Worm (Caenorhabditis elegans) whole organism, midembryonic: ENCODE results near the gene C16C8.17.

Source experiments
- T22C8.4 ChIP-seq: fragments of 200-800 bp; sonication (Bioruptor generic); IDR thresholded peaks from 2 replicates; pipeline ENCODE4 v1.3.6; 2022; ENCODE audit warnings: missing genetic modification characterization, missing compliant biosample characterization
- cog-1 ChIP-seq: sonication (generic microtip); optimal IDR thresholded peaks from 2 replicates; lab custom pipeline; 2016; ENCODE audit warnings: missing genetic modification characterization, missing compliant biosample characterization
- flt-1 ChIP-seq: fragments of 200-800 bp; sonication (Bioruptor generic); IDR thresholded peaks from 2 replicates; pipeline ENCODE4 v1.3.6; 2022; ENCODE audit warnings: missing genetic modification characterization, missing compliant biosample characterization
- klf-2 ChIP-seq: fragments of 200-800 bp; sonication (Bioruptor generic); conservative IDR thresholded peaks from 2 replicates; pipeline ENCODE4 v1.3.6; 2022; ENCODE audit warnings: missing genetic modification reagents, missing genetic modification characterization, missing compliant biosample characterization
- med-1 ChIP-seq: sonication (generic microtip); optimal IDR thresholded peaks from 2 replicates; lab custom pipeline; 2017; ENCODE audit warnings: missing genetic modification characterization, mild to moderate bottlenecking, missing compliant biosample characterization, antibody characterized with exemption, missing genetic modification reagents; ENCODE audit not compliant: insufficient read depth
- ref-1 ChIP-seq: fragments of 200-800 bp; sonication (Bioruptor generic); conservative IDR thresholded peaks from 2 replicates; pipeline ENCODE4 v1.3.6; 2022; ENCODE audit warnings: missing genetic modification reagents, missing genetic modification characterization, missing compliant biosample characterization
- tab-1 ChIP-seq: fragments of 200-800 bp; sonication (Bioruptor generic); IDR thresholded peaks from 2 replicates; pipeline ENCODE4 v1.3.6; 2022; ENCODE audit warnings: missing genetic modification characterization, missing compliant biosample characterization
- ztf-23 ChIP-seq: fragments of 200-800 bp; sonication (Bioruptor generic); IDR thresholded peaks from 2 replicates; pipeline ENCODE4 v1.3.6; 2022; ENCODE audit warnings: missing genetic modification reagents, missing genetic modification characterization, missing compliant biosample characterization
- ztf-29 ChIP-seq: fragments of 200-800 bp; sonication (Bioruptor generic); IDR thresholded peaks from 2 replicates; pipeline ENCODE4 v1.3.6; 2022; ENCODE audit warnings: missing genetic modification reagents, missing genetic modification characterization, missing compliant biosample characterization

C16C8.17 gene

DNA sequence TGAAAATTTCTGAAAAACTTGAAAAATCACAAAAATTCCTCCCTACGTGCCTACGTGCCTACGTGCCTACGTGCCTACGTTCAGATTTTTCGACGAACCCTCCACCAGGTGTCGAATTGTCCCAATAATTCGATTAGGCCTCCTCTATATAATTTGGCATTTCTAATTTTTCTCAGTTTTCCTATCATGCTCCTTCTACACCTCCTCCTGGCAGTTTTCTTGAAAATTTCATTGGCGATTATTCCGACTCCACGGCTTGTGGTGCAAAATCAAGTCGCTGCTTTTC, at the start of gene C16C8.17:
TSS of gene C16C8.17 (plus strand) at position 187 of the 286 bp plus-strand sequence.
- TF ChIP-seq ref-1 (GFP tag; lab: Robert Waterston, UW) (no peak), ztf-29 (GFP tag; lab: Robert Waterston, UW) (no peak), tab-1 (GFP tag; lab: Robert Waterston, UW) (no peak), flt-1 (GFP tag; lab: Robert Waterston, UW) (no peak), med-1 (GFP tag; lab: Kevin White, UChicago) (no peak)

DNA sequence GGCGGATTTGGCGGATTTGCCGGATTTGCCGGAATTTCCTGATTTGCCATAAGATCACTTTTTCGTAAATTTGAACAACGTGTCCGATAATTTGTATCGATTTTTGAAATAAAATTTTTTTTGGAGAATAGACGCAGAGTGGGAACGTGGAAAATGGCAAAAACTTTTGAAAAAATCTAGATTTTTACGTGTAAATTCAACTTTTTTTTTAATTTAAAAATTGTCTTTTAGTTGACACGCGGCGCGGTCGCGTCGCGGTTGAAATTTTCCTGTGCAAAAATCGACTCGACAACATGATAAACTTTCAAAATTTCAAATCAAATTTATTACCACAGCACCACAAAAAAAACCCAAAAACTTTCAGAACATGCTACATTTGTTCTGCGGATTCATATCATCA, 45.1 kb upstream of the C16C8.17 start, which contains the start of gene nep-20:
TSS of gene nep-20 (minus strand) at position 101 of the 400 bp plus-strand sequence.
- TF ChIP-seq cog-1 (tag; lab: Kevin White, UChicago) (no peak), tab-1 (GFP tag; lab: Robert Waterston, UW) (no peak), klf-2 (GFP tag; lab: Robert Waterston, UW) (no peak), ref-1 (GFP tag; lab: Robert Waterston, UW) (no peak), flt-1 (GFP tag; lab: Robert Waterston, UW) (no peak), ztf-29 (GFP tag; lab: Robert Waterston, UW) (no peak), T22C8.4 (GFP tag; lab: Robert Waterston, UW) (no peak), ztf-23 (GFP tag; lab: Robert Waterston, UW) (no peak), med-1 (GFP tag; lab: Kevin White, UChicago) (no peak)

DNA sequence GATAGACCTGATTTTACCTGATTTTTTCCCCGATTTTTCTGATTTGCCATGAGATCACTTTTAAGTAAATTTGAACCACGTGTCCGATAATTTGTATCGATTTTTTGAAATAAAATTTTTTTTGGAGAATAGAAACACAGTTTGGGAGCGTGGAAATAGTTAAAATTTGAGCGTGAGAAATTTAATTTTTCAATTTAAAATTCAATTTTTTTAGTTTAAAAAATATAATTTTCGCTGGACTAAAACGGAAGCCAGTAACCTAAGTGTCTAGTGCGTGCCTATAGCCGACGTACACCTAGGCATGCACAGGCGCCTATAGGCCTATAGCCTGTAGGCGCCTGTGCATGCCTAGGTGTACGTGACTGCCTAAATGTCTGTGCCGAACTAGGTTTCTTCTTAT, 41.4 kb upstream of the C16C8.17 start, which contains the start of gene nep-9:
TSS of gene nep-9 (minus strand) at position 101 of the 400 bp plus-strand sequence.
- TF ChIP-seq T22C8.4 (GFP tag; lab: Robert Waterston, UW): no peak
- no peak for TF ChIP-seq cog-1 (tag; lab: Kevin White, UChicago)
- no peak for TF ChIP-seq ztf-29 (GFP tag; lab: Robert Waterston, UW)
- TF ChIP-seq ref-1 (GFP tag; lab: Robert Waterston, UW): no peak
- TF ChIP-seq tab-1 (GFP tag; lab: Robert Waterston, UW): no peak
- TF ChIP-seq klf-2 (GFP tag; lab: Robert Waterston, UW): no peak
- no peak for TF ChIP-seq flt-1 (GFP tag; lab: Robert Waterston, UW)
- TF ChIP-seq med-1 (GFP tag; lab: Kevin White, UChicago): no peak
- TF ChIP-seq ztf-23 (GFP tag; lab: Robert Waterston, UW): no peak

DNA sequence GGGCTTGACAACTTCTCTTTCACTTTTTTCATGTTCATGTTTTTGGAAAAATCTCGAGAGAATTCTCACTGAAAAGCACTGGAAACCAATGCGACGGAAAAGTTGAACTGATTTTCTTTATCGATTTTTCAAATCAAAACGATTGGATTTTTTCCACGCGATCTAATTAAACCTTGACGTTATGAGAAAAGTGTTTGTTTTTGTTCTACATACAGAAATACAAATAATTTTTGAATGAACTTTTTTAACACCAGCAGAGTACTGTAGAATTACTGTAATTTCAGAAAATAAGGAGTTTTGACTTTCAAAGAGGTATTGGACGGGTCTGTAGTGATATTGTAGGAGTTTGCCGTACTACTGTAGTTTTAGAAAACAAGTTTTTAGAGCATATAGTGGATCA, 37.8 kb upstream of the C16C8.17 start, which contains the start of gene nep-10:
TSS of gene nep-10 (minus strand) at position 101 of the 400 bp plus-strand sequence.
- TF ChIP-seq ztf-29 (GFP tag; lab: Robert Waterston, UW) (no peak), T22C8.4 (GFP tag; lab: Robert Waterston, UW) (no peak), flt-1 (GFP tag; lab: Robert Waterston, UW) (no peak), ztf-23 (GFP tag; lab: Robert Waterston, UW) (no peak), klf-2 (GFP tag; lab: Robert Waterston, UW) (no peak), ref-1 (GFP tag; lab: Robert Waterston, UW) (no peak), cog-1 (tag; lab: Kevin White, UChicago) (no peak), med-1 (GFP tag; lab: Kevin White, UChicago) (no peak), tab-1 (GFP tag; lab: Robert Waterston, UW) (no peak)

DNA sequence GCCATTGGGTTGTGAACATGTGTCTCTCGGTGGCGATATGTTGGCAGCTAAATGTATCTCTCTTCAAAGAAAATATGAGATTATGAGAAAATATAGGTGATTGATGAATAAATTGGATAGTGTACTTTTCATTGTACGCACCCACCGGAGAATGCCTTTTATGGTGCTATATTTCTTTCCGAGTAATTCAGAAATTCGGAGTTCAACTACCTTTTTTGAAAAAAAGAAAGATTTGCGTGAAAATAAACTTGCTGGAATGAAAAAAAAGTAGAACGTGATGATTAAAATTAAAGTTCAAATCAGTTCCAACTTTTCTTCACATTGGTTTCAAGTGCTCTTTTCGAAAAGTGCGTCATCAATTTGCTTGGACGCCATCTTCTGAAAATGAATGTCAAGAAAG, 37.1 kb upstream of the C16C8.17 start, which contains the start of gene nep-8:
TSS of gene nep-8 (plus strand) at position 301 of the 400 bp plus-strand sequence.
- no peak for TF ChIP-seq ref-1 (GFP tag; lab: Robert Waterston, UW)
- TF ChIP-seq ztf-29 (GFP tag; lab: Robert Waterston, UW): no peak
- TF ChIP-seq flt-1 (GFP tag; lab: Robert Waterston, UW): no peak

DNA sequence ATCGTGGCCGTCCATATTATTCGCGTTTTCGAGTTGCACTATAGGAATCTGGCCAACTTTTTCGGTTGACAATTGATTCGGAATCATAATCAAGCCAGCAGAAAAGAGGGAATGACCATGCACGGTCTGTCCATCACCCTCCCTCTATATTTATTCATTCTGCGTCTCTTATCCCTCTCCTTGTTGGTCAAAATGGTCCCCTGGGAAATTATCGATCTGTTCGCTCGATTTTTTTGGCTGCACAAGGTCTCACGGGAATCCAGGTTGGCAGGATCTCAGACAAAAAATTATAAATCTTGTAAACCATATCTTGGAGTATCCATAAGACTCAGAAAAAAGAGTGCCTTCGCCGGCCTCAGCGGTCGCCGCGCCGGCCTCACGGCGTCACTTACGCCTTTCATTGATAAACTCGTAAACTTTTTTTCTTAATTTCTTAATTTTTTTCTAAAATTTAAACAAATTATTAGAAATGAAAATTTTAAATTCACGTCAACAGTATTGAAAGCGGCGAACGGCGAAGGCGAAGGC, 26.2 kb upstream of the C16C8.17 start, which contains the start of the genes F18A12.7 and F18A12.2:
TSS of gene F18A12.7 (minus strand) at position 101 of the 528 bp plus-strand sequence.
TSS of gene F18A12.2 (plus strand) at position 478 of the 528 bp plus-strand sequence.
- no peak for TF ChIP-seq ztf-29 (GFP tag; lab: Robert Waterston, UW)
- TF ChIP-seq med-1 (GFP tag; lab: Kevin White, UChicago): no peak
- TF ChIP-seq klf-2 (GFP tag; lab: Robert Waterston, UW): no peak

DNA sequence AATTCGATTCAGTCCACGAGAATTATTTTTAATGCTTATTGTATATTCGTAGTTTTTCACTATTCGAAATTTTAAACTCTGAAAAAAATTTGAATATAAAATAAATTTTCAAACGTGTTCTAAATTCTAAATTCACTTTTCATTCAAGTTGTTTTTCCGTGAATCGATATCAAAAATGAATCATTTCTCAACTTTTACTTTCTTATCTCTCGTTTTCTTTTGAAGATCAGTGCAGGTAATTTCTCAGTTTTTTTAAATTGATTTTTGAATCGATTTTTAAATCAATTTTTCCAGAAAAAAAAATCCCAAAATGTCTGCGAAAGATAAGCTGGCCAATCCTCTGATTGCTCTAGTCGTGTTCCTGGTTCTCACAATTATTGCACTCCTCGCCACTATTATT, 24.1 kb upstream of the C16C8.17 start, which contains the start of gene nep-6:
TSS of gene nep-6 (plus strand) at position 301 of the 400 bp plus-strand sequence.
- TF ChIP-seq med-1 (GFP tag; lab: Kevin White, UChicago) (no peak), ztf-23 (GFP tag; lab: Robert Waterston, UW) (no peak), tab-1 (GFP tag; lab: Robert Waterston, UW) (no peak), ref-1 (GFP tag; lab: Robert Waterston, UW) (no peak), flt-1 (GFP tag; lab: Robert Waterston, UW) (no peak), ztf-29 (GFP tag; lab: Robert Waterston, UW) (no peak), cog-1 (tag; lab: Kevin White, UChicago) (no peak), T22C8.4 (GFP tag; lab: Robert Waterston, UW) (no peak), klf-2 (GFP tag; lab: Robert Waterston, UW) (no peak)

DNA sequence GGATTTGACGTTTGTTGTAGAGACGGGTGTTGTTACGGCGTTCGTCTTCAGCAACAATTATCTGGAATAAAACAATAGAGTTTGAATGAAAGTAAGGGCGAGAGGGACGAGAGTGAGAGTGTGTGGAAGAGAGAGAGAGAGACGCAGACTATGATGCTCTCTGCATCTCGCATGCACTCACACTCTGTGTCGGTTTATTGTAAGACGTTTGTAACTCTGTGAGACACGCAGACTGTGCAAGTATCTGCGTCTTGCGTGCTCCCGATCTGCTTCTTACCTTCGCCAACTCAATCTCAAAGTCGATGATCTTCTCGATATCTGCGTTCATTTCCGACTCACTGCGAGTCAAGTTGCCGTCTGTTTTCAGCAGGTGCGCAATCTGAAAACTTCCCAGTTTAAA, 17.7 kb upstream of the C16C8.17 start:
- TF ChIP-seq med-1 (GFP tag; lab: Kevin White, UChicago): no peak
- no peak for TF ChIP-seq ztf-29 (GFP tag; lab: Robert Waterston, UW)
- TF ChIP-seq ref-1 (GFP tag; lab: Robert Waterston, UW): no peak
- TF ChIP-seq flt-1 (GFP tag; lab: Robert Waterston, UW): no peak
- no peak for TF ChIP-seq ztf-23 (GFP tag; lab: Robert Waterston, UW)
- no peak for TF ChIP-seq T22C8.4 (GFP tag; lab: Robert Waterston, UW)

DNA sequence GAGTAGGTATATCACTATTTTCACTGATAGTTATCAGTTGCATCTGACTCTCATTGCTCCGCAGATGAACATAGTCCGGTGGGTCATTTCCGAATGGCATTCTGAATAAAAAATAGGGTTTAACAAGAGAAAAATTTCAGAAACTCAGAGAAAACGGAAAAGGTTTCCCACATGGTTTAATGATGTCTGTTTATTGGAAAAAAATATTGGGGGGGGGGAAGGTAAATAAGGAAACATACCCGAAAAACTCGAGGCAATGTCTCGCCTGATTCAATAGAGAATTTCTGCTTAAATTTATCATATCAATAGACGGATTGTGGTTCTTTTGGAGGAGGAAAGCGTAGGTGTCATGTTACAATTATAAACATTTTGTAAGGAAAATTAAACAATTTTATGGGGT, 15.2 kb upstream of the C16C8.17 start, which contains the start of gene nep-11:
TSS of gene nep-11 (minus strand) at position 101 of the 400 bp plus-strand sequence.
- TF ChIP-seq ref-1 (GFP tag; lab: Robert Waterston, UW) (no peak), flt-1 (GFP tag; lab: Robert Waterston, UW) (no peak), med-1 (GFP tag; lab: Kevin White, UChicago) (no peak), ztf-29 (GFP tag; lab: Robert Waterston, UW) (no peak), klf-2 (GFP tag; lab: Robert Waterston, UW) (no peak), cog-1 (tag; lab: Kevin White, UChicago) (no peak), tab-1 (GFP tag; lab: Robert Waterston, UW) (no peak), T22C8.4 (GFP tag; lab: Robert Waterston, UW) (no peak), ztf-23 (GFP tag; lab: Robert Waterston, UW) (no peak)
